Worm (Caenorhabditis elegans) whole organism, early embryonic: ENCODE data around the gene F59F5.7.

Source experiments
- B0310.2 ChIP-seq: sonication (generic microtip); optimal IDR thresholded peaks from 2 replicates; lab custom pipeline; 2016; ENCODE audit warnings: mild to moderate bottlenecking, missing genetic modification characterization, missing compliant biosample characterization
- F13C5.2 ChIP-seq: sonication (generic microtip); optimal IDR thresholded peaks from 2 replicates; lab custom pipeline; 2017; ENCODE audit warnings: mild to moderate bottlenecking, missing genetic modification characterization, inconsistent platforms, missing compliant biosample characterization
- aly-1 ChIP-seq: sonication (generic microtip); optimal IDR thresholded peaks from 2 replicates; lab custom pipeline; 2016; ENCODE audit warnings: missing genetic modification characterization, missing compliant biosample characterization
- ama-1 ChIP-seq: fragments of 150-350 bp; optimal IDR thresholded peaks from 2 replicates; lab custom pipeline; 2014
- ceh-13 ChIP-seq: fragments of 200-800 bp; sonication (Bioruptor generic); optimal IDR thresholded peaks from 2 replicates; lab custom pipeline; 2018; ENCODE audit warnings: mild to moderate bottlenecking, missing genetic modification characterization, missing compliant biosample characterization
- ceh-36 ChIP-seq: sonication (generic microtip); optimal IDR thresholded peaks from 2 replicates; lab custom pipeline; 2016; ENCODE audit warnings: missing genetic modification characterization, inconsistent platforms, missing compliant biosample characterization
- ets-7 ChIP-seq: sonication (generic microtip); optimal IDR thresholded peaks from 2 replicates; lab custom pipeline; 2016; ENCODE audit warnings: missing genotype, missing genetic modification characterization, missing compliant biosample characterization
- flt-1 ChIP-seq: fragments of 200-800 bp; sonication (Bioruptor generic); IDR thresholded peaks from 2 replicates; pipeline ENCODE4 v1.3.6; 2022; ENCODE audit warnings: missing genetic modification characterization, missing compliant biosample characterization
- hmbx-1 ChIP-seq: sonication (generic microtip); optimal IDR thresholded peaks from 2 replicates; lab custom pipeline; 2016; ENCODE audit warnings: mild to moderate bottlenecking, missing genetic modification characterization, missing compliant biosample characterization
- hmg-4 ChIP-seq: fragments of 200-800 bp; sonication (Bioruptor generic); optimal IDR thresholded peaks from 2 replicates; lab custom pipeline; 2018; ENCODE audit warnings: mild to moderate bottlenecking, missing genetic modification characterization, missing compliant biosample characterization
- hnd-1 ChIP-seq: sonication (generic microtip); optimal IDR thresholded peaks from 2 replicates; lab custom pipeline; 2016; ENCODE audit warnings: missing genetic modification characterization, missing compliant biosample characterization
- pes-1 ChIP-seq: fragments of 200-800 bp; sonication (Bioruptor generic); IDR thresholded peaks from 2 replicates; pipeline ENCODE4 v1.3.6; 2022; ENCODE audit warnings: missing genetic modification reagents, missing genetic modification characterization, missing compliant biosample characterization
- scrt-1 ChIP-seq: fragments of 200-800 bp; sonication (Bioruptor generic); IDR thresholded peaks from 2 replicates; pipeline ENCODE4 v1.3.6; 2022; ENCODE audit warnings: missing genetic modification characterization, missing compliant biosample characterization
- sea-1 ChIP-seq: fragments of 200-800 bp; sonication (Bioruptor generic); conservative IDR thresholded peaks from 2 replicates; pipeline ENCODE4 v1.3.6; 2022; ENCODE audit warnings: missing genetic modification characterization, missing compliant biosample characterization
- tbx-11 ChIP-seq: fragments of 200-800 bp; sonication (Bioruptor generic); IDR thresholded peaks from 2 replicates; pipeline ENCODE4 v1.3.6; 2022; ENCODE audit warnings: missing genetic modification characterization, missing compliant biosample characterization
- tbx-37 ChIP-seq: fragments of 200-800 bp; sonication (Bioruptor generic); conservative IDR thresholded peaks from 2 replicates; pipeline ENCODE4 v1.3.6; 2022; ENCODE audit warnings: missing genetic modification reagents, missing genetic modification characterization, missing compliant biosample characterization
- tra-4 ChIP-seq: sonication (generic microtip); optimal IDR thresholded peaks from 2 replicates; lab custom pipeline; 2017; ENCODE audit warnings: missing genetic modification characterization, missing compliant biosample characterization

The F59F5.7 gene

ce11 chrX:10553048-10553447 is 6.3 kb upstream of the F59F5.7 start:
- TF ChIP-seq sea-1 (GFP tag; lab: Robert Waterston, UW): no peak
- no peak for TF ChIP-seq F13C5.2 (tag; lab: Kevin White, UChicago)
- TF ChIP-seq ceh-36 (tag; lab: Kevin White, UChicago): no peak
- TF ChIP-seq ceh-13 (GFP tag; lab: Kevin White, UChicago): no peak
- no peak for TF ChIP-seq hmbx-1 (tag; lab: Kevin White, UChicago)
- TF ChIP-seq hmg-4: no peak
- TF ChIP-seq ets-7 (tag; lab: Kevin White, UChicago): no peak
- no peak for TF ChIP-seq tbx-37
- no peak for TF ChIP-seq scrt-1 (GFP tag; lab: Robert Waterston, UW)
- TF ChIP-seq B0310.2 (tag; lab: Kevin White, UChicago): no peak
- TF ChIP-seq ama-1 (lab: Kevin White, UChicago): no peak
- TF ChIP-seq aly-1 (tag; lab: Kevin White, UChicago): no peak
- TF ChIP-seq hnd-1: no peak
- TF ChIP-seq flt-1 (GFP tag; lab: Robert Waterston, UW): no peak
- no peak for TF ChIP-seq tra-4
- no peak for TF ChIP-seq pes-1

DNA sequence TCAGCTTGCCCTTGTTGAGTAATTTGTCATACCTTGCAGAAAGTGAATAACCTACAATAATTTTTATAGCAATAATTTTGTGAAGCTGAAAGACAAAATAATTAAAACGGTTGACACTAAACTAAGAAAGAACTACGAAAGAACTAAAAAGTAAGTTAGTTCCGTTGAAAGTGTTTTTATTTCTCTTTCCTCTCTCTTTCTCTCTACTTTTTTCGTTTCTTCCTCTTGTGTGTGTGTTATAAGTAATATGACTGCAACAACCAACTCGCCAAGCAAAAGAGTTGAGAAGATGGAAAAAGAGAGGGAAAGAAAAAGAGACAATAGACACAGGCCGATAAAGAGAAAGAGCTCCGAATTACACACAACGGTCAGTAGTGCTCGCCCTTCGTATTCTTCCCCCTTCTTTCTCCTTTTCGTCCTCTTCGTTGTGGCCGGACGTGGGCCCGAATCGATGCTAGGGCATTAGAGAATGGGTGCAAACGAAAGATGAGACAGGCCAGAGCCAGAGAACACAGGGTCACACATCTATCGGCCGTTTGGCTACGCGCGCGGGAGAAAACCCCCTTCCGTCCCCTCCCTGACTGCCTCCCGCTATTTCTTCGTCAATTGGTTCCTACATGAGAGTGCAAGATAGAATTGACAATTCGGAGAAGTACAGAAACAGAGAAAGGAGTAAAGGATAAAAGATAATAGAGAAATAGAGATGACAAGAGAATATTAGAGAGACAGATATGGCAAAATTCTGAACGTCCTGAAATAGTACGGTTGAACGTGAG is 3.9 kb upstream of the F59F5.7 start, which contains the start of gene syd-2:
TSS of gene syd-2 (minus strand) at position 51 of the 776 bp plus-strand sequence.
- TF ChIP-seq pes-1 (no peak), ceh-13 (GFP tag; lab: Kevin White, UChicago) (no peak), aly-1 (tag; lab: Kevin White, UChicago) (peak; percentile 64), ama-1 (lab: Kevin White, UChicago) (no peak), sea-1 (GFP tag; lab: Robert Waterston, UW) (peak; percentile 80), tbx-37 (no peak), hmbx-1 (tag; lab: Kevin White, UChicago) (no peak), ceh-36 (tag; lab: Kevin White, UChicago) (no peak), tbx-11 (GFP tag; lab: Robert Waterston, UW) (no peak), scrt-1 (GFP tag; lab: Robert Waterston, UW) (no peak), F13C5.2 (tag; lab: Kevin White, UChicago) (peak; percentile 74), flt-1 (GFP tag; lab: Robert Waterston, UW) (no peak; the same call in 1 of the 2 replicates), hnd-1 (peak; percentile 14), ets-7 (tag; lab: Kevin White, UChicago) (peak; percentile 40), B0310.2 (tag; lab: Kevin White, UChicago) (no peak), hmg-4 (peak; percentile 96), tra-4 (no peak)

- TF ChIP-seq ceh-13 (GFP tag; lab: Kevin White, UChicago) (no peak), F13C5.2 (tag; lab: Kevin White, UChicago) (no peak), flt-1 (GFP tag; lab: Robert Waterston, UW) (no peak), B0310.2 (tag; lab: Kevin White, UChicago) (no peak), hmbx-1 (tag; lab: Kevin White, UChicago) (no peak)
Observed at ce11 chrX:10556764-10557163, 2.5 kb upstream of the F59F5.7 start.

DNA sequence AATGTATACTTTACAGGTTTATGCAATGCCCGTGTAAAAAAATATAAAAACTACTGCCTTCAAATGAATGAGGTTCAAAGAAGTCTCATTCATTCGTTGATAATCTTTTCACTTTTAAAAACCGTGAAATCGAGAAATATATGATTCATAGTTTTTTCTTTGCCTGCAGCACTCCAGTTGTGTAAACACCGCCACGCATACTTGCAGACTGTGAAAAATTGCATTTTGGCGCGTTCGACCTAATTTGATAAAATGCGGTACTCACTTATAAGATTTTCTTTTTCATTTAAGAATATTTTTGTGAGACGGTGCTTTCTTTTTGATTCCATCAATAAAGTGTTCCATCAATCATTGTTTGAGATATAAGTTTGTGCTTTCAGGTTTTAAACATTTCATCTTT is 7.5 kb downstream of the F59F5.7 start:
- no peak for TF ChIP-seq F13C5.2 (tag; lab: Kevin White, UChicago)
- TF ChIP-seq ama-1 (lab: Kevin White, UChicago): no peak
- no peak for TF ChIP-seq aly-1 (tag; lab: Kevin White, UChicago)
- TF ChIP-seq scrt-1 (GFP tag; lab: Robert Waterston, UW): no peak
- TF ChIP-seq ceh-13 (GFP tag; lab: Kevin White, UChicago): no peak
- TF ChIP-seq ceh-36 (tag; lab: Kevin White, UChicago): no peak
- no peak for TF ChIP-seq B0310.2 (tag; lab: Kevin White, UChicago)

DNA sequence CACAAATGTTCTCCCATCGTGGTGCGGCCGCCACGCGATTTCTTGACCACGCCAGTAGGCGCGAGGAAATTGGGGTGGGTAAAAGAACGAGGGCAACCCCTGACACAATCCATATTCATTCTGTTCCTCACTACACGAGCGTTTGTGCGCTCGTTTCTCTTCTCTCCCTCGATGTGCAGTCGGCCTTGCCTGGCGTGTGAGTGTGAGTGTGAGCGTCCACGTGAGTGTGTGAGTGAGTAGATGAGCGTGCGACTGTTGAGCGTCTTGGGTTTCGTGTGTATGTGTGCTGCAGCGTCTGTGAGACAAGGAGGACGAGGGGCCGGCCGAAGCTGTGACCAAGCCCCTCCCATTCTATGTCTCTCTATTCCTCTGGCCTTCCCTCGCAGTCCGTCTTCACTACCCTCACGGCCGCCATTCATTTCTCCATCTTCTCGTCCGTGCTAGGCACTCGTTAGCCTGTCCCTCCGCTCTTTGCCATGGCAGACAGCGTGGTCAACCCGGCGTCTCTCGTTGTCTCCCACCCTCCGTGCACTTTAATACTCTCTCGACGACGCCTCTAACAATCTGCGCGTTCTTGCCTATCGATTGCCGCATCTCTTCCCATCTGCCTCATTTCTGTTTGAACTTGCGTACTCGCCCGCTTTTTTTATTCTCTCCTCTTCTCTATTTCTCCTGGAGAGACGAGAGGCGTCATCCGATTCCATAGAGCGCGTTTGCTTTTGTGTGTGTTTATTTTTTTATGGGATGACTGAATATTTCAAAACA is 9.3 kb downstream of the F59F5.7 start:
- TF ChIP-seq tra-4: no peak
- TF ChIP-seq pes-1: 0 out of 2 replicates have a peak, but pooled peaks have one; percentile 6
- TF ChIP-seq hmg-4: peak; percentile 90
- TF ChIP-seq flt-1 (GFP tag; lab: Robert Waterston, UW): peak; percentile 22
- TF ChIP-seq hmbx-1 (tag; lab: Kevin White, UChicago): no peak
- TF ChIP-seq tbx-11 (GFP tag; lab: Robert Waterston, UW): no peak
- no peak for TF ChIP-seq ceh-36 (tag; lab: Kevin White, UChicago)
- TF ChIP-seq aly-1 (tag; lab: Kevin White, UChicago): peak; percentile 20
- TF ChIP-seq scrt-1 (GFP tag; lab: Robert Waterston, UW): no peak
- TF ChIP-seq F13C5.2 (tag; lab: Kevin White, UChicago): peak; percentile 87
- TF ChIP-seq ets-7 (tag; lab: Kevin White, UChicago): peak; percentile 43
- no peak; the same call in 1 of the 2 replicates for TF ChIP-seq tbx-37
- peak; percentile 9 for TF ChIP-seq ceh-13 (GFP tag; lab: Kevin White, UChicago)
- 0 out of 2 replicates have a peak, but pooled peaks have one; percentile 75 for TF ChIP-seq sea-1 (GFP tag; lab: Robert Waterston, UW)
- no peak for TF ChIP-seq hnd-1
- peak; percentile 53 for TF ChIP-seq B0310.2 (tag; lab: Kevin White, UChicago)
- TF ChIP-seq ama-1 (lab: Kevin White, UChicago): no peak

- no peak for TF ChIP-seq scrt-1 (GFP tag; lab: Robert Waterston, UW)
- no peak for TF ChIP-seq F13C5.2 (tag; lab: Kevin White, UChicago)
Observed at ce11 chrX:10569185-10569584, 9.9 kb downstream of the F59F5.7 start, which contains the start of gene bet-2. Gene bet-2, plus strand, starts transcription at chrX:10569273.
